Fruit fly (Drosophila melanogaster) whole organism, adult: Measurements from ENCODE around the gene CG14309.

Source experiments
- CG33017 ChIP-seq: fragments of 200-800 bp; sonication (Bioruptor generic); optimal IDR thresholded peaks from 2 replicates; lab custom pipeline; 2018; ENCODE audit warnings: missing biosample characterization, mild to moderate bottlenecking, missing genetic modification characterization, moderate library complexity
- CG5204 ChIP-seq: fragments of 200-800 bp; sonication (Bioruptor generic); optimal IDR thresholded peaks from 2 replicates; lab custom pipeline; 2016; ENCODE audit warnings: missing biosample characterization, missing genetic modification characterization
- CG7045 ChIP-seq: fragments of 200-800 bp; sonication (Bioruptor generic); optimal IDR thresholded peaks from 2 replicates; lab custom pipeline; 2017; ENCODE audit warnings: missing biosample characterization, mild to moderate bottlenecking, missing genetic modification characterization
- CG7101 ChIP-seq: fragments of 200-800 bp; sonication (Bioruptor generic); optimal IDR thresholded peaks from 2 replicates; lab custom pipeline; 2018; ENCODE audit warnings: missing biosample characterization, mild to moderate bottlenecking, missing genetic modification characterization, moderate library complexity
- Crg-1 ChIP-seq: fragments of 200-800 bp; sonication (Bioruptor generic); optimal IDR thresholded peaks from 2 replicates; lab custom pipeline; 2016; ENCODE audit warnings: missing biosample characterization, missing genetic modification characterization
- Mnt ChIP-seq: fragments of 200-800 bp; sonication (Bioruptor generic); optimal IDR thresholded peaks from 2 replicates; lab custom pipeline; 2016; ENCODE audit warnings: missing biosample characterization, mild to moderate bottlenecking, missing genetic modification characterization
- bab1 ChIP-seq: fragments of 200-800 bp; sonication (Bioruptor generic); optimal IDR thresholded peaks from 3 replicates; lab custom pipeline; 2019; ENCODE audit warnings: missing biosample characterization, mild to moderate bottlenecking, missing genetic modification characterization, moderate library complexity
- kay ChIP-seq: fragments of 200-800 bp; sonication (Bioruptor generic); peaks from one replicate; lab custom pipeline; 2016; ENCODE audit warnings: missing biosample characterization, missing genetic modification characterization, borderline replicate concordance
- pad ChIP-seq: fragments of 200-800 bp; sonication (Bioruptor generic); optimal IDR thresholded peaks from 3 replicates; lab custom pipeline; 2017; ENCODE audit warnings: missing biosample characterization, missing genetic modification characterization, mild to moderate bottlenecking, moderate library complexity, missing genetic modification reagents

dm6 chr3R:18393436-18393835 lies 8.6 kb upstream of the CG14309 start:
- no peak for TF ChIP-seq kay
- no peak for TF ChIP-seq CG7045 (GFP tag; lab: Kevin White, UChicago)
- peak; percentile 37 for TF ChIP-seq CG33017
- peak; percentile 14 for TF ChIP-seq Mnt (GFP tag; lab: Kevin White, UChicago)
- TF ChIP-seq pad (GFP tag; lab: Kevin White, UChicago), result no peak
- TF ChIP-seq CG5204 (GFP tag; lab: Kevin White, UChicago), result no peak
- peak; percentile 71 for TF ChIP-seq CG7101 (tag; lab: Kevin White, UChicago)
- peak; percentile 32 for TF ChIP-seq bab1
- no peak for TF ChIP-seq Crg-1 (GFP tag; lab: Kevin White, UChicago)
